Worm (Caenorhabditis elegans) whole organism, young adult: ENCODE data around the gene elo-9.
"Not testable (repeated sequence)": the region's sequence is repeated elsewhere in the genome, so short reads cannot be mapped to it uniquely, and the experiment has no call there.

Experiments
- F10E7.11 ChIP-seq: sonication (generic microtip); optimal IDR thresholded peaks from 2 replicates; lab custom pipeline; 2017; ENCODE audit warnings: mild to moderate bottlenecking, missing genetic modification characterization, moderate library complexity, missing compliant biosample characterization
- F22D6.2 ChIP-seq: sonication (generic microtip); optimal IDR thresholded peaks from 2 replicates; lab custom pipeline; 2016; ENCODE audit warnings: mild to moderate bottlenecking, missing genetic modification characterization, missing compliant biosample characterization
- F23B12.7 ChIP-seq: sonication (generic microtip); optimal IDR thresholded peaks from 2 replicates; lab custom pipeline; 2017; ENCODE audit warnings: missing genetic modification characterization, mild to moderate bottlenecking, missing compliant biosample characterization, antibody characterized with exemption, moderate library complexity; ENCODE audit not compliant: insufficient read depth
- F39B2.1 ChIP-seq: fragments of 200-800 bp; sonication (Bioruptor generic); IDR thresholded peaks from 2 replicates; pipeline ENCODE4 v1.3.6; 2022; ENCODE audit warnings: missing genetic modification reagents, missing genetic modification characterization, missing compliant biosample characterization
- F49E8.2 ChIP-seq: sonication (generic microtip); optimal IDR thresholded peaks from 3 replicates; lab custom pipeline; 2017; ENCODE audit warnings: missing genetic modification characterization, mild to moderate bottlenecking, missing compliant biosample characterization, antibody characterized with exemption, moderate library complexity; ENCODE audit not compliant: insufficient read depth
- F52B5.7 ChIP-seq: sonication (generic microtip); optimal IDR thresholded peaks from 2 replicates; lab custom pipeline; 2016; ENCODE audit warnings: mild to moderate bottlenecking, missing genetic modification characterization, missing compliant biosample characterization
- F55B11.4 ChIP-seq: sonication (generic microtip); optimal IDR thresholded peaks from 2 replicates; lab custom pipeline; 2016; ENCODE audit warnings: missing compliant biosample characterization, missing genetic modification characterization, borderline replicate concordance; ENCODE audit not compliant: insufficient read depth
- F57C9.4 ChIP-seq: sonication (generic microtip); optimal IDR thresholded peaks from 2 replicates; lab custom pipeline; 2017; ENCODE audit warnings: mild to moderate bottlenecking, missing genetic modification characterization, missing compliant biosample characterization
- T26A5.8 ChIP-seq: sonication (generic microtip); optimal IDR thresholded peaks from 2 replicates; lab custom pipeline; 2016; ENCODE audit warnings: missing genetic modification characterization, missing compliant biosample characterization
- ccch-3 ChIP-seq: fragments of 200-800 bp; sonication (Bioruptor generic); optimal IDR thresholded peaks from 2 replicates; lab custom pipeline; 2018; ENCODE audit warnings: mild to moderate bottlenecking, missing genetic modification characterization, missing compliant biosample characterization
- cebp-2 ChIP-seq: fragments of 200-800 bp; sonication (Bioruptor generic); IDR thresholded peaks from 2 replicates; pipeline ENCODE4 v1.3.6; 2022; ENCODE audit warnings: missing genetic modification characterization, missing compliant biosample characterization
- ceh-100 ChIP-seq: fragments of 200-800 bp; sonication (Bioruptor generic); IDR thresholded peaks from 2 replicates; pipeline ENCODE4 v1.3.6; 2022; ENCODE audit warnings: missing genetic modification reagents, missing genetic modification characterization, missing compliant biosample characterization
- chd-7 ChIP-seq: sonication (generic microtip); optimal IDR thresholded peaks from 2 replicates; lab custom pipeline; 2016; ENCODE audit warnings: mild to moderate bottlenecking, missing genetic modification characterization, moderate library complexity, missing compliant biosample characterization
- die-1 ChIP-seq: sonication (generic microtip); optimal IDR thresholded peaks from 2 replicates; lab custom pipeline; 2016; ENCODE audit warnings: missing genotype, mild to moderate bottlenecking, missing genetic modification characterization, missing compliant biosample characterization
- dpl-1 ChIP-seq: fragments of 150-350 bp; optimal IDR thresholded peaks from 2 replicates; lab custom pipeline; 2014; ENCODE audit warnings: missing biosample characterization, missing genetic modification reagents, missing genetic modification characterization
- efl-1 ChIP-seq: fragments of 150-350 bp; optimal IDR thresholded peaks from 2 replicates; lab custom pipeline; 2014; ENCODE audit warnings: missing biosample characterization, missing genetic modification reagents, missing genetic modification characterization
- gei-17 ChIP-seq: fragments of 200-800 bp; sonication (Bioruptor generic); optimal IDR thresholded peaks from 2 replicates; lab custom pipeline; 2018; ENCODE audit warnings: mild to moderate bottlenecking, missing genetic modification characterization, missing compliant biosample characterization
- hsf-1 ChIP-seq: fragments of 200-800 bp; sonication (Bioruptor generic); IDR thresholded peaks from 2 replicates; pipeline ENCODE4 v1.3.6; 2022; ENCODE audit warnings: missing genetic modification reagents, missing genetic modification characterization, missing compliant biosample characterization
- lag-1 ChIP-seq: fragments of 200-800 bp; sonication (Bioruptor generic); IDR thresholded peaks from 2 replicates; pipeline ENCODE4 v1.3.6; 2022; ENCODE audit warnings: missing genetic modification reagents, missing genetic modification characterization, missing compliant biosample characterization
- lin-35 ChIP-seq, 3 experiments: fragments of 150-350 bp in 2 of 3; sonication (generic microtip) in 1 of 3; optimal IDR thresholded peaks; 2 replicates each; lab custom pipeline; 2014 to 2018; ENCODE audit warnings: missing biosample characterization in 3 of 3, missing genetic modification characterization in 3 of 3, missing genetic modification reagents in 3 of 3
- lin-40 ChIP-seq: sonication (generic microtip); optimal IDR thresholded peaks from 2 replicates; lab custom pipeline; 2016; ENCODE audit warnings: missing genetic modification characterization, mild to moderate bottlenecking, missing compliant biosample characterization, missing genotype, missing genetic modification reagents
- lin-54 ChIP-seq: fragments of 200-800 bp; sonication (Bioruptor generic); optimal IDR thresholded peaks from 2 replicates; lab custom pipeline; 2018; ENCODE audit warnings: mild to moderate bottlenecking, missing genetic modification characterization, missing compliant biosample characterization
- lsl-1 ChIP-seq: fragments of 200-800 bp; sonication (Bioruptor generic); optimal IDR thresholded peaks from 2 replicates; lab custom pipeline; 2018; ENCODE audit warnings: mild to moderate bottlenecking, missing genetic modification characterization, moderate library complexity, missing compliant biosample characterization
- mcd-1 ChIP-seq: fragments of 200-800 bp; sonication (Bioruptor generic); IDR thresholded peaks from 2 replicates; pipeline ENCODE4 v1.3.6; 2022; ENCODE audit warnings: missing genetic modification reagents, missing genetic modification characterization, missing compliant biosample characterization
- mes-4 ChIP-seq: sonication (generic microtip); optimal IDR thresholded peaks from 2 replicates; lab custom pipeline; 2016; ENCODE audit warnings: missing genotype, missing genetic modification characterization, missing compliant biosample characterization
- nhr-27 ChIP-seq: fragments of 200-800 bp; sonication (Bioruptor generic); optimal IDR thresholded peaks from 2 replicates; lab custom pipeline; 2018; ENCODE audit warnings: mild to moderate bottlenecking, missing genetic modification characterization, moderate library complexity, missing compliant biosample characterization
- nhr-80 ChIP-seq: sonication (generic microtip); optimal IDR thresholded peaks from 2 replicates; lab custom pipeline; 2016; ENCODE audit warnings: missing genetic modification characterization, missing compliant biosample characterization
- nhr-90 ChIP-seq: sonication (generic microtip); optimal IDR thresholded peaks from 2 replicates; lab custom pipeline; 2016; ENCODE audit warnings: missing genotype, mild to moderate bottlenecking, missing genetic modification characterization, missing compliant biosample characterization
- pha-4 ChIP-seq: fragments of 150-350 bp; sonication (generic microtip); optimal IDR thresholded peaks from 2 replicates; lab custom pipeline; 2014; ENCODE audit warnings: missing biosample characterization, missing genetic modification reagents, missing genetic modification characterization
- sdz-38 ChIP-seq: sonication (generic microtip); optimal IDR thresholded peaks from 2 replicates; lab custom pipeline; 2016; ENCODE audit warnings: missing genotype, missing genetic modification characterization, missing compliant biosample characterization
- snpc-4 ChIP-seq, 5 experiments: fragments of 150-350 bp in 1 of 5; sonication (generic microtip) in 4 of 5; optimal IDR thresholded peaks; 2 replicates each; lab custom pipeline; 2014 to 2018; ENCODE audit warnings: missing genetic modification characterization in 5 of 5, missing biosample characterization in 3 of 5, antibody characterized with exemption in 2 of 5, mild to moderate bottlenecking in 2 of 5, missing compliant biosample characterization in 2 of 5, missing genotype in 2 of 5, moderate library complexity in 2 of 5, missing genetic modification reagents in 1 of 5
- tbx-9 ChIP-seq: sonication (generic microtip); optimal IDR thresholded peaks from 2 replicates; lab custom pipeline; 2016; ENCODE audit warnings: borderline replicate concordance, missing genetic modification characterization, inconsistent platforms, missing compliant biosample characterization
- unc-130 ChIP-seq: sonication (generic microtip); optimal IDR thresholded peaks from 2 replicates; lab custom pipeline; 2016; ENCODE audit warnings: missing genetic modification reagents, missing genetic modification characterization, missing compliant biosample characterization
- unc-62 ChIP-seq: fragments of 150-350 bp; optimal IDR thresholded peaks from 2 replicates; lab custom pipeline; 2014; ENCODE audit warnings: missing biosample characterization, missing genetic modification reagents, missing genetic modification characterization
- xnd-1 ChIP-seq: sonication (generic microtip); optimal IDR thresholded peaks from 2 replicates; lab custom pipeline; 2016; ENCODE audit warnings: missing genotype, missing genetic modification reagents, missing genetic modification characterization, missing compliant biosample characterization
- zfh-2 ChIP-seq: fragments of 200-800 bp; sonication (Bioruptor generic); conservative IDR thresholded peaks from 2 replicates; pipeline ENCODE4 v1.3.6; 2022; ENCODE audit warnings: missing genetic modification reagents, missing genetic modification characterization, missing compliant biosample characterization
- ztf-18 ChIP-seq: sonication (generic microtip); optimal IDR thresholded peaks from 2 replicates; lab custom pipeline; 2016; ENCODE audit warnings: missing genotype, mild to moderate bottlenecking, missing genetic modification characterization, missing compliant biosample characterization
- ztf-22 ChIP-seq: fragments of 200-800 bp; sonication (Bioruptor generic); optimal IDR thresholded peaks from 2 replicates; lab custom pipeline; 2018; ENCODE audit warnings: mild to moderate bottlenecking, missing genetic modification characterization, moderate library complexity, missing compliant biosample characterization
- ztf-28 ChIP-seq: fragments of 200-800 bp; sonication (Bioruptor generic); IDR thresholded peaks from 2 replicates; pipeline ENCODE4 v1.3.6; 2022; ENCODE audit warnings: missing genetic modification reagents, missing genetic modification characterization, missing compliant biosample characterization

elo-9 gene

ce11 chrII:15003410-15003809 is 39.5 kb upstream of the elo-9 start, which contains the start of gene Y53F4B.10:
Gene Y53F4B.10, minus strand, starts transcription at chrII:15003510.
- TF ChIP-seq chd-7 (tag; lab: Kevin White, UChicago) (no peak), nhr-90 (tag; lab: Kevin White, UChicago) (no peak), F22D6.2 (tag; lab: Kevin White, UChicago) (no peak), lin-35 (GFP tag; optimal IDR thresholded peaks at IDR 0.05; lab: Kevin White, UChicago) (no peak), cebp-2 (GFP tag; lab: Robert Waterston, UW) (no peak), mes-4 (no peak), ceh-100 (GFP tag; lab: Robert Waterston, UW) (no peak), ccch-3 (GFP tag; lab: Kevin White, UChicago) (no peak), lin-40 (tag; lab: Kevin White, UChicago) (no peak), die-1 (tag; lab: Kevin White, UChicago) (no peak)

- peak; percentile 94 for TF ChIP-seq hsf-1
Observed at ce11 chrII:15000979-15001378, 37.1 kb upstream of the elo-9 start.

ce11 chrII:14992598-14992997 is 28.7 kb upstream of the elo-9 start, which contains the start of gene Y53F4B.7:
Gene Y53F4B.7, plus strand, starts transcription at chrII:14992898.
- TF ChIP-seq F10E7.11; gei-17 (GFP tag; lab: Kevin White, UChicago); ztf-22 (GFP tag; lab: Kevin White, UChicago): not testable (repeated sequence)
- TF ChIP-seq, all 124 proteins: peak for 0; not testable (repeated sequence) for 124

- not testable (repeated sequence) for TF ChIP-seq ztf-28 (GFP tag; lab: Robert Waterston, UW); ztf-18; xnd-1 (tag; lab: Kevin White, UChicago)
Observed at ce11 chrII:14988171-14988570, 24.3 kb upstream of the elo-9 start, which contains the start of gene Y53F4B.43. Gene Y53F4B.43, plus strand, starts transcription at chrII:14988471.

- no peak for TF ChIP-seq sdz-38
- TF ChIP-seq mes-4, result no peak
- TF ChIP-seq F57C9.4 (tag; lab: Kevin White, UChicago), result no peak
- no peak for TF ChIP-seq nhr-80 (tag; lab: Kevin White, UChicago)
- no peak for TF ChIP-seq T26A5.8 (tag; lab: Kevin White, UChicago)
- TF ChIP-seq lag-1, result no peak
- no peak for TF ChIP-seq nhr-27 (tag; lab: Kevin White, UChicago)
- TF ChIP-seq unc-130 (GFP tag; lab: Kevin White, UChicago), result no peak
- no peak for TF ChIP-seq dpl-1 (GFP tag; lab: Kevin White, UChicago)
- no peak for TF ChIP-seq F52B5.7 (tag; lab: Kevin White, UChicago)
Observed at ce11 chrII:14983909-14984308, 20.0 kb upstream of the elo-9 start, which contains the start of gene Y53F4B.5. Gene Y53F4B.5, minus strand, starts transcription at chrII:14984009.

- TF ChIP-seq F39B2.1 (GFP tag; lab: Robert Waterston, UW), result no peak
- TF ChIP-seq pha-4, result peak; percentile 8
- TF ChIP-seq mcd-1 (GFP tag; lab: Robert Waterston, UW), result peak; percentile 83
- no peak for TF ChIP-seq hsf-1
- no peak for TF ChIP-seq zfh-2 (GFP tag; lab: Robert Waterston, UW)
- TF ChIP-seq F49E8.2 (tag; lab: Kevin White, UChicago), result no peak
- peak; percentile 24 for TF ChIP-seq efl-1 (GFP tag; lab: Kevin White, UChicago)
- no peak for TF ChIP-seq tbx-9 (tag; lab: Kevin White, UChicago)
- TF ChIP-seq F55B11.4 (tag; lab: Kevin White, UChicago), result no peak
- no peak for TF ChIP-seq unc-62
- peak; percentile 18 for TF ChIP-seq lin-54
- TF ChIP-seq lin-35 (GFP tag; optimal IDR thresholded peaks at IDR 0.05; lab: Kevin White, UChicago), result peak in 1 of 3 experiments; percentile 39
- no peak for TF ChIP-seq snpc-4 (GFP tag; optimal IDR thresholded peaks at IDR 0.05; lab: Kevin White, UChicago)
- TF ChIP-seq snpc-4 (tag; optimal IDR thresholded peaks at IDR 0.05; lab: Kevin White, UChicago), result peak in 2 of 4 experiments; percentile 28 to 43
- peak; percentile 69 for TF ChIP-seq F23B12.7 (tag; lab: Kevin White, UChicago)
- TF ChIP-seq lsl-1, result peak; percentile 20
Observed at ce11 chrII:14969320-14969950, 5.5 kb upstream of the elo-9 start, which contains the start of the genes pole-4, nsun-5 and metl-2. Gene pole-4, minus strand, starts transcription at chrII:14969354. Gene nsun-5, plus strand, starts transcription at chrII:14969617. Gene metl-2, plus strand, starts transcription at chrII:14969900.
